Worm (Caenorhabditis elegans) whole organism, young adult: Measurements from ENCODE around the gene grl-21.

ENCODE experiments used
- F55B11.4 ChIP-seq: sonication (generic microtip); optimal IDR thresholded peaks from 2 replicates; lab custom pipeline; 2016; ENCODE audit warnings: missing compliant biosample characterization, missing genetic modification characterization, borderline replicate concordance; ENCODE audit not compliant: insufficient read depth
- T26A5.8 ChIP-seq: sonication (generic microtip); optimal IDR thresholded peaks from 2 replicates; lab custom pipeline; 2016; ENCODE audit warnings: missing genetic modification characterization, missing compliant biosample characterization
- ZK185.1 ChIP-seq: sonication (generic microtip); optimal IDR thresholded peaks from 2 replicates; lab custom pipeline; 2016; ENCODE audit warnings: mild to moderate bottlenecking, missing genetic modification characterization, missing compliant biosample characterization; ENCODE audit not compliant: poor library complexity, severe bottlenecking
- ama-1 ChIP-seq, 3 experiments: fragments of 150-350 bp in 1 of 3; sonication (generic microtip) in 2 of 3; optimal IDR thresholded peaks; 2 replicates each; lab custom pipeline; 2014 to 2018; ENCODE audit warnings: missing biosample characterization in 2 of 3, missing genetic modification characterization in 2 of 3, missing genetic modification reagents in 2 of 3
- atf-7 ChIP-seq: sonication (generic microtip); optimal IDR thresholded peaks from 2 replicates; lab custom pipeline; 2017; ENCODE audit warnings: mild to moderate bottlenecking, missing genetic modification characterization, missing compliant biosample characterization
- athp-1 ChIP-seq: sonication (generic microtip); optimal IDR thresholded peaks from 2 replicates; lab custom pipeline; 2017; ENCODE audit warnings: mild to moderate bottlenecking, missing genetic modification characterization, missing compliant biosample characterization
- ccch-3 ChIP-seq: fragments of 200-800 bp; sonication (Bioruptor generic); optimal IDR thresholded peaks from 2 replicates; lab custom pipeline; 2018; ENCODE audit warnings: mild to moderate bottlenecking, missing genetic modification characterization, missing compliant biosample characterization
- ceh-27 ChIP-seq: fragments of 200-800 bp; sonication (Bioruptor generic); optimal IDR thresholded peaks from 2 replicates; lab custom pipeline; 2018; ENCODE audit warnings: mild to moderate bottlenecking, missing genetic modification characterization, moderate library complexity, missing compliant biosample characterization
- ceh-91 ChIP-seq: fragments of 200-800 bp; sonication (Bioruptor generic); IDR thresholded peaks from 2 replicates; pipeline ENCODE4 v1.3.6; 2022; ENCODE audit warnings: missing genetic modification reagents, missing genetic modification characterization, missing compliant biosample characterization
- chd-7 ChIP-seq: sonication (generic microtip); optimal IDR thresholded peaks from 2 replicates; lab custom pipeline; 2016; ENCODE audit warnings: mild to moderate bottlenecking, missing genetic modification characterization, moderate library complexity, missing compliant biosample characterization
- dox-1 ChIP-seq: fragments of 200-800 bp; sonication (Bioruptor generic); IDR thresholded peaks from 2 replicates; pipeline ENCODE4 v1.3.6; 2022; ENCODE audit warnings: missing genetic modification reagents, missing genetic modification characterization, missing compliant biosample characterization
- nhr-90 ChIP-seq: sonication (generic microtip); optimal IDR thresholded peaks from 2 replicates; lab custom pipeline; 2016; ENCODE audit warnings: missing genotype, mild to moderate bottlenecking, missing genetic modification characterization, missing compliant biosample characterization
- snpc-4 ChIP-seq, 5 experiments: fragments of 150-350 bp in 1 of 5; sonication (generic microtip) in 4 of 5; optimal IDR thresholded peaks; 2 replicates each; lab custom pipeline; 2014 to 2018; ENCODE audit warnings: missing genetic modification characterization in 5 of 5, missing biosample characterization in 3 of 5, antibody characterized with exemption in 2 of 5, mild to moderate bottlenecking in 2 of 5, missing compliant biosample characterization in 2 of 5, missing genotype in 2 of 5, moderate library complexity in 2 of 5, missing genetic modification reagents in 1 of 5
- xnd-1 ChIP-seq: sonication (generic microtip); optimal IDR thresholded peaks from 2 replicates; lab custom pipeline; 2016; ENCODE audit warnings: missing genotype, missing genetic modification reagents, missing genetic modification characterization, missing compliant biosample characterization

DNA sequence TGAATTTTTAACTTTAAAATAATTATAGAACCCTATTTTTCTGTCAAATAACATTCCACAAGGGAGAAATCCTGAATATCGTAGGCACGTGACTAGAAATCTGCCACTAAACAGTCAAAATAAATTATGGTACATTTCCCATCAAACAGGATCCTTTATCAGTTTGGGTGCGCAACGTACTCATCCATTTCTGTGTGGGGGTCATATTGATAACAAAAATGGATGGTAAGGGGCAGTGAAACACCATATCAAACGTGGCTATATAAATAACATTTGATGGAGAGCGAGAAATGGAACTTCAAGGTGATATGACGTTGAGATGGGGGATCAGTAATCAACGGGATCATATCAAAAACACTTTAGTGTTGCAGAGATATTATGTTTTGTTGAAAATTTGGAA, 46.8 kb downstream of the grl-21 start:
- TF ChIP-seq ceh-91 (GFP tag; lab: Robert Waterston, UW) (no peak), ceh-27 (GFP tag; lab: Kevin White, UChicago) (no peak), T26A5.8 (no peak), ZK185.1 (no peak), dox-1 (no peak), chd-7 (tag; lab: Kevin White, UChicago) (no peak), ama-1 (optimal IDR thresholded peaks at IDR 0.05; lab: Kevin White, UChicago) (no peak), ama-1 (GFP tag; optimal IDR thresholded peaks at IDR 0.05; lab: Kevin White, UChicago) (no peak), atf-7 (tag; lab: Kevin White, UChicago) (no peak), F55B11.4 (tag; lab: Kevin White, UChicago) (no peak), ccch-3 (GFP tag; lab: Kevin White, UChicago) (no peak), nhr-90 (tag; lab: Kevin White, UChicago) (no peak), athp-1 (no peak), snpc-4 (GFP tag; optimal IDR thresholded peaks at IDR 0.05; lab: Kevin White, UChicago) (no peak), snpc-4 (tag; optimal IDR thresholded peaks at IDR 0.05; lab: Kevin White, UChicago) (no peak), xnd-1 (tag; lab: Kevin White, UChicago) (no peak)
